Fruit fly (Drosophila melanogaster): Measurements from ENCODE around the gene CG31730.

The CG31730 gene

DNA sequence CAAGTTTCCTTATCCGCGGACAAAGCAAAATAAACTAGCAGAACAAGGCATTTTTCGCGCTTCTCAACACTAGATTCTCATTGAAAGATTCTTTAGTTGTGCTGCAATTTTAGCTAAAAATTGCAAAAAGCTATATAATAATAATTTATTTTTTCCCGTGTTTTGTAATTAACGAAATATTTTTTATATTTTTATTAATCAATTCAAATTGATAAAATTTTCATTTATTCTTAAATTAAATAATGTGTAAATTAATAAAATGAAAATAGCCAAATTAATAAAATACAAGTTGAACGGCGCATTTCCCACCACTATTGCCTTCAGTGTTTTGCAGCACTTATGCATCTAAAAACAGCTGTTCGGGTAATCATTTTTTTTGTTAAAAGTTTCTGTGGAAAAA lies 26.9 kb upstream of the CG31730 start, which contains the start of the genes Drep4 and Uvrag (continued):
- TF ChIP-seq vnd (GFP tag; IDR thresholded peaks at IDR 0.05; ENCODE audit: partially characterized antibody), result no peak
- TF ChIP-seq CG13624 (GFP tag; optimal IDR thresholded peaks at IDR 0.05), result no peak
- TF ChIP-seq nom (GFP tag; optimal IDR thresholded peaks at IDR 0.05), result no peak
- peak; percentile 59 for TF ChIP-seq CG6272 (GFP tag; IDR thresholded peaks at IDR 0.05)
- peak; percentile 43 for TF ChIP-seq CG16815 (GFP tag; optimal IDR thresholded peaks at IDR 0.05)
- no peak for TF ChIP-seq CG11695 (GFP tag; IDR thresholded peaks at IDR 0.05)
- TF ChIP-seq Atf-2 (GFP tag; optimal IDR thresholded peaks at IDR 0.05), result no peak
- no peak for TF ChIP-seq da (GFP tag; optimal IDR thresholded peaks at IDR 0.05)
- TF ChIP-seq CG11085 (GFP tag; IDR thresholded peaks at IDR 0.05), result no peak
- no peak for TF ChIP-seq CG2199 (GFP tag; IDR thresholded peaks at IDR 0.05)
- no peak for TF ChIP-seq mirr (GFP tag; optimal IDR thresholded peaks at IDR 0.05)
- TF ChIP-seq CG31224 (GFP tag; IDR thresholded peaks at IDR 0.05), result no peak
- TF ChIP-seq Ets65A (GFP tag), result peak; percentile 65
- TF ChIP-seq CG7786 (GFP tag; optimal IDR thresholded peaks at IDR 0.05), result no peak
- no peak for TF ChIP-seq gfzf (GFP tag; optimal IDR thresholded peaks at IDR 0.05)
- no peak for TF ChIP-seq TFAM (GFP tag; optimal IDR thresholded peaks at IDR 0.05)
- TF ChIP-seq CG7271 (tag; optimal IDR thresholded peaks at IDR 0.05), result no peak
- TF ChIP-seq inv (GFP tag; IDR thresholded peaks at IDR 0.05; ENCODE audit: partially characterized antibody), result no peak
- peak; percentile 39 for TF ChIP-seq CG1233 (GFP tag; optimal IDR thresholded peaks at IDR 0.05)
- peak; percentile 73 for TF ChIP-seq NfI (GFP tag; optimal IDR thresholded peaks at IDR 0.05)
- TF ChIP-seq hth (optimal IDR thresholded peaks at IDR 0.05), result no peak
- no peak for TF ChIP-seq jigr1 (GFP tag; IDR thresholded peaks at IDR 0.05)
- TF ChIP-seq CG6765 (GFP tag; optimal IDR thresholded peaks at IDR 0.05), result peak; percentile 35
- no peak for TF ChIP-seq Doc3 (GFP tag; IDR thresholded peaks at IDR 0.05; ENCODE audit: partially characterized antibody)
- TF ChIP-seq caup (GFP tag; optimal IDR thresholded peaks at IDR 0.05; ENCODE audit: severe bottlenecking), result no peak
- no peak for TF ChIP-seq bigmax (GFP tag; optimal IDR thresholded peaks at IDR 0.05)
- no peak for TF ChIP-seq CG8281 (tag; optimal IDR thresholded peaks at IDR 0.05)
- no peak for TF ChIP-seq fd102C (GFP tag; optimal IDR thresholded peaks at IDR 0.05)
- TF ChIP-seq MBD-R2 (GFP tag; IDR thresholded peaks at IDR 0.05), result peak; percentile 72
- no peak for TF ChIP-seq Myb (GFP tag; optimal IDR thresholded peaks at IDR 0.05)
- peak; percentile 76 for TF ChIP-seq CG15696 (tag; optimal IDR thresholded peaks at IDR 0.05)
- no peak for TF ChIP-seq sc (optimal IDR thresholded peaks at IDR 0.05)
- TF ChIP-seq sc (GFP tag; optimal IDR thresholded peaks at IDR 0.05), result no peak
- no peak for TF ChIP-seq ro (GFP tag; IDR thresholded peaks at IDR 0.05)
- no peak for TF ChIP-seq CG6175 (GFP tag; IDR thresholded peaks at IDR 0.05)
- peak; percentile 34; the same call in 1 of the 2 replicates for TF ChIP-seq CG14667 (GFP tag; IDR thresholded peaks at IDR 0.05)

DNA sequence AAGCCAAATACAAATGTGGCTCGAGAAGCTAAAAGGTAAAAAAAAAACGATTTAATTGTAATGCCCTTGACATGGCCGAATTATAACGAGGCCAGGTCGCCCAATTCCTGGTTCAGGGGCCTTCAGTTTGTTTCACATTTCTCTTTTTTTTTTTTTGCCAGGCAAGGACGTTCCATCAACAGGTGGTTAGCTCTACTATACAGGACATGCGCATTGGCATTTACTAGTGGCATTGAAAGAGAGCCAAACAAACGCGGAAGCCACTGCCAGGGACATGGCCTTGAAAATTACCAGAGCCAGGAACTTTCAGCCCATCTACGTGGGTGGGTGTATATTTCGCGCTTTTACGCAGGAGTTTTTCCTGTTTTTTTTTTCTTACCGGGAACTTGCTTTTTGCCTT lies 26.2 kb upstream of the CG31730 start:
- TF ChIP-seq ftz-f1 (GFP tag; optimal IDR thresholded peaks at IDR 0.05) (peak; percentile 34), Ets65A (GFP tag) (peak; percentile 56), CG33213 (GFP tag; optimal IDR thresholded peaks at IDR 0.05) (no peak), scrt (GFP tag; optimal IDR thresholded peaks at IDR 0.05) (peak; percentile 92), Blimp-1 (GFP tag; optimal IDR thresholded peaks at IDR 0.05) (no peak), ewg (GFP tag; optimal IDR thresholded peaks at IDR 0.05) (peak; percentile 77)

Data from whole organism, embryonic.